Fruit fly (Drosophila melanogaster) whole organism, embryonic: Measurements from ENCODE around the gene CG46244.
A peak's percentile ranks its signal among the peaks of the same experiment; 100 is the strongest.

ENCODE experiments used
- CG10565 ChIP-seq: fragments of 200-800 bp; sonication (Bioruptor generic); optimal IDR thresholded peaks from 3 replicates; lab custom pipeline; 2016; ENCODE audit warnings: missing biosample characterization, mild to moderate bottlenecking, missing genetic modification characterization
- CG11093 ChIP-seq: fragments of 200-800 bp; sonication (Bioruptor generic); IDR thresholded peaks from 3 replicates; pipeline ENCODE4 v1.3.6; 2022; ENCODE audit warnings: missing biosample characterization, missing genetic modification characterization
- CG11247 ChIP-seq: fragments of 200-800 bp; sonication (Bioruptor generic); IDR thresholded peaks from 2 replicates; pipeline ENCODE4 v1.3.6; 2022; ENCODE audit warnings: missing biosample characterization, missing genetic modification characterization
- CG11456 ChIP-seq: fragments of 200-800 bp; sonication (Bioruptor generic); IDR thresholded peaks from 3 replicates; pipeline ENCODE4 v1.3.6; 2022; ENCODE audit warnings: missing biosample characterization, missing genetic modification characterization
- CG12659 ChIP-seq: fragments of 200-800 bp; sonication (Bioruptor generic); optimal IDR thresholded peaks from 3 replicates; lab custom pipeline; 2017; ENCODE audit warnings: mild to moderate bottlenecking, missing biosample characterization, missing genetic modification reagents, missing genetic modification characterization
- CG13894 ChIP-seq: fragments of 200-800 bp; sonication (Bioruptor generic); optimal IDR thresholded peaks from 3 replicates; lab custom pipeline; 2018; ENCODE audit warnings: missing biosample characterization, mild to moderate bottlenecking, missing genetic modification characterization, moderate library complexity
- CG17186 ChIP-seq: fragments of 200-800 bp; sonication (Bioruptor generic); optimal IDR thresholded peaks from 3 replicates; lab custom pipeline; 2017; ENCODE audit warnings: missing biosample characterization, missing genetic modification reagents, missing genetic modification characterization
- CG17612 ChIP-seq: fragments of 200-800 bp; sonication (Bioruptor generic); IDR thresholded peaks from 2 replicates; pipeline ENCODE4 v1.3.6; 2022; ENCODE audit warnings: missing biosample characterization, missing genetic modification characterization
- CG17802 ChIP-seq: fragments of 200-800 bp; sonication (Bioruptor generic); optimal IDR thresholded peaks from 2 replicates; lab custom pipeline; 2018; ENCODE audit warnings: missing biosample characterization, mild to moderate bottlenecking, missing genetic modification characterization, moderate library complexity
- CG2116 ChIP-seq: fragments of 200-800 bp; sonication (Bioruptor generic); optimal IDR thresholded peaks from 3 replicates; lab custom pipeline; 2018; ENCODE audit warnings: missing biosample characterization, mild to moderate bottlenecking, missing genetic modification characterization
- CG2889 ChIP-seq: fragments of 200-800 bp; sonication (Bioruptor generic); IDR thresholded peaks from 3 replicates; pipeline ENCODE4 v1.3.6; 2022; ENCODE audit warnings: missing biosample characterization, missing genetic modification characterization
- CG3065 ChIP-seq: fragments of 200-800 bp; sonication (Bioruptor generic); optimal IDR thresholded peaks from 2 replicates; lab custom pipeline; 2016; ENCODE audit warnings: missing biosample characterization, missing genetic modification characterization
- CG3163 ChIP-seq: fragments of 200-800 bp; sonication (Bioruptor generic); optimal IDR thresholded peaks from 3 replicates; lab custom pipeline; 2016; ENCODE audit warnings: missing biosample characterization, missing genetic modification characterization
- CG4360 ChIP-seq: fragments of 200-800 bp; sonication (Bioruptor generic); IDR thresholded peaks from 2 replicates; pipeline ENCODE4 v1.3.6; 2022; ENCODE audit warnings: missing biosample characterization, missing genetic modification characterization
- CG5953 ChIP-seq: fragments of 200-800 bp; sonication (Bioruptor generic); IDR thresholded peaks from 2 replicates; pipeline ENCODE4 v1.3.6; 2022; ENCODE audit warnings: missing biosample characterization, missing genetic modification characterization
- CG6813 ChIP-seq: fragments of 200-800 bp; sonication (Bioruptor generic); optimal IDR thresholded peaks from 2 replicates; lab custom pipeline; 2017; ENCODE audit warnings: missing biosample characterization, missing genetic modification characterization, mild to moderate bottlenecking, moderate library complexity, missing genetic modification reagents
- CG8359 ChIP-seq: fragments of 200-800 bp; sonication (Bioruptor generic); optimal IDR thresholded peaks from 2 replicates; lab custom pipeline; 2017; ENCODE audit warnings: missing biosample characterization, mild to moderate bottlenecking, missing genetic modification characterization, borderline replicate concordance
- CG8924 ChIP-seq: fragments of 200-800 bp; optimal IDR thresholded peaks from 3 replicates; lab custom pipeline; 2019; ENCODE audit warnings: missing biosample characterization, mild to moderate bottlenecking, missing genetic modification characterization, moderate library complexity
- CG9437 ChIP-seq: fragments of 200-800 bp; sonication (Bioruptor generic); optimal IDR thresholded peaks from 2 replicates; lab custom pipeline; 2018; ENCODE audit warnings: missing biosample characterization, mild to moderate bottlenecking, missing genetic modification characterization
- Deaf1 ChIP-seq: fragments of 200-800 bp; optimal IDR thresholded peaks from 3 replicates; lab custom pipeline; 2019; ENCODE audit warnings: missing biosample characterization, mild to moderate bottlenecking, missing genetic modification characterization, moderate library complexity
- Drgx ChIP-seq: fragments of 200-800 bp; sonication (Bioruptor generic); IDR thresholded peaks from 2 replicates; pipeline ENCODE4 v1.3.6; 2022; ENCODE audit warnings: missing biosample characterization, missing genetic modification characterization
- Ets65A ChIP-seq: fragments of 200-800 bp; sonication (Bioruptor generic); peaks from one replicate; lab custom pipeline; 2016; ENCODE audit warnings: missing biosample characterization, missing genetic modification characterization
- Lhr ChIP-seq: fragments of 200-800 bp; sonication (Bioruptor generic); optimal IDR thresholded peaks from 3 replicates; lab custom pipeline; 2017; ENCODE audit warnings: mild to moderate bottlenecking, missing biosample characterization, missing genetic modification reagents, missing genetic modification characterization
- Mes4 ChIP-seq: fragments of 200-800 bp; sonication (Bioruptor generic); optimal IDR thresholded peaks from 2 replicates; lab custom pipeline; 2016; ENCODE audit warnings: missing biosample characterization, missing genetic modification characterization
- NFAT ChIP-seq: fragments of 200-800 bp; sonication (Bioruptor generic); IDR thresholded peaks from 2 replicates; pipeline ENCODE4 v1.3.6; 2022; ENCODE audit warnings: missing biosample characterization, missing genetic modification characterization
- Nf-YB ChIP-seq: fragments of 200-800 bp; sonication (Bioruptor generic); optimal IDR thresholded peaks from 3 replicates; lab custom pipeline; 2019; ENCODE audit warnings: missing biosample characterization, mild to moderate bottlenecking, missing genetic modification characterization, moderate library complexity
- Optix ChIP-seq: fragments of 200-800 bp; sonication (Bioruptor generic); IDR thresholded peaks from 3 replicates; pipeline ENCODE4 v1.3.6; 2022; ENCODE audit warnings: missing biosample characterization, missing genetic modification characterization
- Poxn ChIP-seq: fragments of 200-800 bp; sonication (Bioruptor generic); IDR thresholded peaks from 2 replicates; pipeline ENCODE4 v1.3.6; 2022; ENCODE audit warnings: missing biosample characterization, missing genetic modification characterization
- Sin3A ChIP-seq: fragments of >200 bp; optimal IDR thresholded peaks from 2 replicates; lab custom pipeline; 2018
- Sox100B ChIP-seq: fragments of 200-800 bp; sonication (Bioruptor generic); optimal IDR thresholded peaks from 3 replicates; lab custom pipeline; 2018; ENCODE audit warnings: missing biosample characterization, mild to moderate bottlenecking, missing genetic modification characterization
- YL-1 ChIP-seq: fragments of 200-800 bp; sonication (Bioruptor generic); optimal IDR thresholded peaks from 3 replicates; lab custom pipeline; 2017; ENCODE audit warnings: missing biosample characterization, mild to moderate bottlenecking, missing genetic modification characterization
- ap ChIP-seq: fragments of 200-800 bp; sonication (Bioruptor generic); IDR thresholded peaks from 2 replicates; pipeline ENCODE4 v1.3.6; 2022; ENCODE audit warnings: missing biosample characterization, missing genetic modification characterization
- ash1 ChIP-seq: fragments of 200-800 bp; sonication (Bioruptor generic); optimal IDR thresholded peaks from 2 replicates; lab custom pipeline; 2018; ENCODE audit warnings: missing biosample characterization, mild to moderate bottlenecking, missing genetic modification characterization
- ci ChIP-seq: fragments of 200-800 bp; sonication (Bioruptor generic); IDR thresholded peaks from 3 replicates; pipeline ENCODE4 v1.3.6; 2022; ENCODE audit warnings: missing biosample characterization, missing genetic modification characterization
- crol ChIP-seq: fragments of 200-800 bp; sonication (Bioruptor generic); IDR thresholded peaks from 2 replicates; pipeline ENCODE4 v1.3.6; 2022; ENCODE audit warnings: missing biosample characterization, missing genetic modification characterization
- jing ChIP-seq: fragments of 200-800 bp; sonication (Bioruptor generic); optimal IDR thresholded peaks from 2 replicates; lab custom pipeline; 2018; ENCODE audit warnings: missing biosample characterization, mild to moderate bottlenecking, missing genetic modification characterization
- lov ChIP-seq, 2 experiments: fragments of 200-800 bp in 1 of 2; fragments of >200 bp in 1 of 2; sonication (Bioruptor generic) in 1 of 2; IDR thresholded peaks in 1 of 2; optimal IDR thresholded peaks in 1 of 2; 2 replicates in 1 of 2; 3 replicates in 1 of 2; pipeline versions ENCODE4 v1.3.6 to Lab custom; 2017 to 2022; ENCODE audit warnings: missing biosample characterization in 1 of 2, missing genetic modification characterization in 1 of 2
- maf-S ChIP-seq: fragments of 200-800 bp; sonication (Bioruptor generic); optimal IDR thresholded peaks from 2 replicates; lab custom pipeline; 2016; ENCODE audit warnings: missing biosample characterization, missing genetic modification characterization
- otp ChIP-seq: fragments of 200-800 bp; sonication (Bioruptor generic); IDR thresholded peaks from 3 replicates; pipeline ENCODE4, ENCODE4 v1.3.6; 2022; ENCODE audit warnings: missing biosample characterization, missing genetic modification characterization
- pan ChIP-seq, 4 experiments: fragments of >200 bp in 3 of 4; fragments of 200-800 bp in 1 of 4; sonication (Bioruptor generic) in 1 of 4; optimal IDR thresholded peaks in 3 of 4; IDR thresholded peaks in 1 of 4; 2 replicates each; pipeline versions ENCODE4 v1.3.6 to Lab custom; 2017 to 2022; ENCODE audit warnings: missing biosample characterization in 2 of 4, missing genetic modification characterization in 2 of 4, mixed read lengths in 1 of 4
- pita ChIP-seq: fragments of 200-800 bp; sonication (Bioruptor generic); optimal IDR thresholded peaks from 2 replicates; lab custom pipeline; 2017; ENCODE audit warnings: missing biosample characterization, mild to moderate bottlenecking, missing genetic modification characterization
- sisA ChIP-seq: fragments of 200-800 bp; sonication (Bioruptor generic); IDR thresholded peaks from 2 replicates; pipeline ENCODE4 v1.3.6; 2022; ENCODE audit warnings: missing biosample characterization, missing genetic modification characterization
- sqz ChIP-seq: fragments of 200-800 bp; sonication (Bioruptor generic); optimal IDR thresholded peaks from 3 replicates; lab custom pipeline; 2018; ENCODE audit warnings: missing biosample characterization, mild to moderate bottlenecking, missing genetic modification characterization
- tio ChIP-seq: fragments of 200-800 bp; sonication (Bioruptor generic); optimal IDR thresholded peaks from 2 replicates; lab custom pipeline; 2017; ENCODE audit warnings: missing biosample characterization, missing genetic modification characterization, inconsistent platforms
- vvl ChIP-seq: fragments of 200-800 bp; sonication (Bioruptor generic); IDR thresholded peaks from 2 replicates; pipeline ENCODE4 v1.3.6; 2022; ENCODE audit warnings: missing biosample characterization, missing genetic modification characterization

The CG46244 gene

dm6 chr2L:19571574-19572495, 34.5 kb upstream of the CG46244 start (continued):
- TF ChIP-seq tio (GFP tag; lab: Kevin White, UChicago): no peak
- TF ChIP-seq crol (GFP tag; lab: Robert Waterston, UW): peak; percentile 33; the same call in 1 of the 2 replicates
- peak; percentile 69 for TF ChIP-seq vvl (GFP tag; lab: Robert Waterston, UW)
- peak; percentile 19 for TF ChIP-seq Sin3A (lab: Kevin White, UChicago)
- TF ChIP-seq Optix (GFP tag; lab: Robert Waterston, UW): no peak
- TF ChIP-seq Ets65A: peak; percentile 55
- TF ChIP-seq Drgx (GFP tag; lab: Robert Waterston, UW): 0 out of 2 replicates have a peak, but pooled peaks have one; percentile 43
- TF ChIP-seq CG4360 (GFP tag; lab: Robert Waterston, UW): peak; percentile 94
- TF ChIP-seq CG17186 (GFP tag; lab: Kevin White, UChicago): no peak
- peak; percentile 46 for TF ChIP-seq pita (GFP tag; lab: Kevin White, UChicago)
- no peak for TF ChIP-seq CG6813 (GFP tag; lab: Kevin White, UChicago)
- TF ChIP-seq ap (GFP tag; lab: Robert Waterston, UW): no peak
- peak; percentile 32; the same call in 1 of the 3 replicates for TF ChIP-seq ci (GFP tag; lab: Robert Waterston, UW)

- TF ChIP-seq CG13894: peak; percentile 79
- TF ChIP-seq CG5953 (GFP tag; lab: Robert Waterston, UW): no peak; the same call in 1 of the 2 replicates
- no peak for TF ChIP-seq Mes4 (GFP tag; lab: Kevin White, UChicago)
- no peak for TF ChIP-seq CG10565
- peak; percentile 2 for TF ChIP-seq CG9437 (GFP tag; lab: Kevin White, UChicago)
- peak; percentile 52 for TF ChIP-seq Nf-YB (GFP tag; lab: Kevin White, UChicago)
- no peak for TF ChIP-seq CG11247 (GFP tag; lab: Robert Waterston, UW)
- peak; percentile 17 for TF ChIP-seq maf-S
- TF ChIP-seq CG8359 (GFP tag; lab: Kevin White, UChicago): no peak
- no peak for TF ChIP-seq CG2889 (GFP tag; lab: Robert Waterston, UW)
- TF ChIP-seq sqz (GFP tag; lab: Kevin White, UChicago): no peak
- peak; percentile 65 for TF ChIP-seq CG8924 (tag; lab: Kevin White, UChicago)
- TF ChIP-seq sisA: peak; percentile 65
- TF ChIP-seq CG3065 (GFP tag; lab: Kevin White, UChicago): no peak
- no peak for TF ChIP-seq NFAT (GFP tag; lab: Robert Waterston, UW)
- TF ChIP-seq ash1: no peak
- peak in 1 of 2 experiments; percentile 62 for TF ChIP-seq pan (optimal IDR thresholded peaks at IDR 0.05; lab: Kevin White, UChicago)
- TF ChIP-seq pan (GFP tag; optimal IDR thresholded peaks at IDR 0.05 in 1 of 2, IDR thresholded peaks at IDR 0.05 in 1 of 2): no peak
- no peak for TF ChIP-seq Poxn (GFP tag; lab: Robert Waterston, UW)
- no peak for TF ChIP-seq Lhr
- TF ChIP-seq CG12659 (GFP tag; lab: Kevin White, UChicago): peak; percentile 66
- TF ChIP-seq Sox100B (GFP tag; lab: Kevin White, UChicago): peak; percentile 55
- peak; percentile 22 for TF ChIP-seq Deaf1 (tag; lab: Kevin White, UChicago)
- TF ChIP-seq CG2116 (GFP tag; lab: Kevin White, UChicago): peak; percentile 16
- no peak for TF ChIP-seq CG11093 (GFP tag; lab: Robert Waterston, UW)
- TF ChIP-seq CG17802 (tag; lab: Kevin White, UChicago): no peak
- no peak for TF ChIP-seq lov (optimal IDR thresholded peaks at IDR 0.05; lab: Kevin White, UChicago)
- no peak for TF ChIP-seq lov (GFP tag; IDR thresholded peaks at IDR 0.05; lab: Robert Waterston, UW)
- no peak for TF ChIP-seq YL-1
- TF ChIP-seq CG17612 (GFP tag; lab: Robert Waterston, UW): peak; percentile 31; the same call in 1 of the 2 replicates
- no peak; the same call in 2 of the 3 replicates for TF ChIP-seq CG11456 (GFP tag; lab: Robert Waterston, UW)
- TF ChIP-seq CG3163: no peak
- TF ChIP-seq jing (GFP tag; lab: Kevin White, UChicago): peak; percentile 33
- TF ChIP-seq otp: no peak; the same call in 2 of the 3 replicates
Measured at dm6 chr2L:19572496-19573317, 33.7 kb upstream of the CG46244 start.
